Fruit fly (Drosophila melanogaster) ovary, adult (tissue): Measurements from ENCODE around the gene Sarm.

Source experiments
- CG17801 ChIP-seq: fragments of 200-800 bp; optimal IDR thresholded peaks from 2 replicates; lab custom pipeline; 2019; ENCODE audit warnings: missing biosample characterization, mild to moderate bottlenecking, missing genetic modification characterization, moderate library complexity; ENCODE audit not compliant: partially characterized antibody

Sarm gene

dm6 chr3L:8072720-8073119 is 9.0 kb downstream of the Sarm start:
- peak; percentile 62 for TF ChIP-seq CG17801 (GFP tag; lab: Kevin White, UChicago)

DNA sequence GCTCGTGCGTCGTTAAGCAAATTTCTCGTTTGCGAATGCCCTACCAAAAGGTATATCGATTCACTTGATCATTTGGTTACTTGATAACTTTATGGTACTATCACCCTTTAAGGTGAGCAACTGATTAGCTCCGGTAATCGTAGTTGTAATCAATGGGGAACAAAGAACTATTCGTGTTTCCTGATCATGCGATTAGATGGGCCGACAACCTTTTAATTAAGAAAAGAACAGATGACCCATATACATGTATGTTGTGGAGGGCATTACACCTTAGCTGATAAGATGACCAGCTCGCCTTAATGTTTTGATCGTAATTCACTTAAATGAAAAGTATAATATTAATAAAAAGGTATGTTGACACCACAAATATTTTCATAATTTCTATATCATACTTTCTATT is 9.7 kb downstream of the Sarm start:
- no peak for TF ChIP-seq CG17801 (GFP tag; lab: Kevin White, UChicago)

dm6 chr3L:8073872-8074271 is 10.2 kb downstream of the Sarm start:
- no peak for TF ChIP-seq CG17801 (GFP tag; lab: Kevin White, UChicago)

DNA sequence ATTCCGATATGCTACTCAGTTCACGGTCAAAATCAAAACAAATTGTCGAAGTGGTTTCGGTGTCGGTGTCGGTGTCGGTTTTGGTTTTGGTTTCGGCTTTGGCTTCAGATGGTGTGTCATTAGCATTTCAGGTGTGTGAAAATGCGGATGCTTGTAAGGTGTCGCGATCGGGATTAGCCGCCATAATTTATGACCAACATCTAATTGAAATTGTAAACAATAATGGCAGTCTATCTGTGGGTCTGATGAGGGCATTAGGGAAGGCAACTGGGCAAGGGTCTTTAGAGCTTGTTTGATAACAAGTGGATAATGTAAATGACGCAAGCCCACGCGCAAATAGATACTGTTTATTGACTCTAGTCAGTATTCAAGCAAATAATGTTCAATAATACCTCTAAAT is 11.3 kb downstream of the Sarm start:
- TF ChIP-seq CG17801 (GFP tag; lab: Kevin White, UChicago), result no peak

dm6 chr3L:8076160-8076559 is 12.5 kb downstream of the Sarm start:
- TF ChIP-seq CG17801 (GFP tag; lab: Kevin White, UChicago), result peak; percentile 57

- peak; percentile 12 for TF ChIP-seq CG17801 (GFP tag; lab: Kevin White, UChicago)
Measured at dm6 chr3L:8077207-8077606, 13.5 kb downstream of the Sarm start.

- no peak for TF ChIP-seq CG17801 (GFP tag; lab: Kevin White, UChicago)
Measured at dm6 chr3L:8077953-8078352, 14.3 kb downstream of the Sarm start.

DNA sequence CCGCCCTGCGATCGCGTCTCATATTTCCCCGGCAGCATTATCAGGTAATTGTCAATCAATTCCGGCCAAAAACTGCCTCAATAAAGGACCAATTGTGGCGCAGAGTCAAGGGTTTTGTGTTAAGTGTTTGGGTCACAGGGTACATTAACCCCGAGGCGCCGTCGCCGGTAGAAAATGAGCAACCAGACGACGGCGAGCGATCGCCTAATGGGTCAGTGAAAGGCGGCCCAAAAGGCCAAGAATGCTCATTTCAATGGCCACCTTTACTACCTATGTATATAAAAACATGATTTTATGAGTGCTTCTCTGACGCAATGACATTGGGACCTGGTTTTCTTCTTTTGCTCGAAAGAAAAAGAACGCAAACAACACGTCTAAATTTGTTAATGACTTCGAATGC is 15.9 kb downstream of the Sarm start:
- no peak for TF ChIP-seq CG17801 (GFP tag; lab: Kevin White, UChicago)

DNA sequence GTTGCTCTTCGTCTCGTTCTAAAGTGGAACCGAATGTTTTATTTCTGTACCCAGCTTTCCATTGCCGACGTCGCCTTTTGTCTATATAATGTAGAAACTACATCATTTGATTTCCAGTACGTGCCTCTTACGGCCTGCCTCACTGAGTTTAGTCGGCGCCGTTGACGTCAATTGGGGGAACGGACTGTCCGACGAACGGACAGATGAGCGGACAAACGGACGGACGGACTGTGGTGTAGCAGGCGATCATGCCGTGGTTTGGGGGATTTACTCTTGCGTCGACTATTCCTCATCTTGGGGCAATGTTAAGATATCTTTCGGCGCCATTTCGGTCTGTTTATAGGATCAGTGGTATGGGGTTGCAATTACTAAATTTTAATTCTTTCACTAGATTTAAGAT is 17.1 kb downstream of the Sarm start:
- no peak for TF ChIP-seq CG17801 (GFP tag; lab: Kevin White, UChicago)

DNA sequence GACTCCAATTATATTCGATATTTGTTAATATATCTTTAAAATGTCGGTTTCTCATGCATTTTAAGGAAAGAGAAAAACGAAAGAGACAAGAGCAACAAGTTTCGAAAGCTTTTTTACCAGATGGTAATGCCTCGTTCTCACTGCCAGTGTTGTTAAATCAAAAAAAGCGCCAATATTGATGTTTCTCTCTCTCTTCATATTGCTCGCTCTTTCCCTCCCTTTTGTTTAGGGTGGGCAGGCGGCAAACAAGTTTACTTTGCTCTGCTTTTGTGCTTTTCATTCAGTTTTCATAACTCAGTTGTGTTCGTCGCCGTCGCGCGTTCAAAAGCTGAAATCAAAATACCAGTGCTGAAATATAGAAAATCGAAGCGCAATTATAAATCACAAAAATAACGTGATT is 18.1 kb downstream of the Sarm start:
- TF ChIP-seq CG17801 (GFP tag; lab: Kevin White, UChicago), result peak; percentile 26

dm6 chr3L:8086218-8086617 is 22.5 kb downstream of the Sarm start:
- no peak for TF ChIP-seq CG17801 (GFP tag; lab: Kevin White, UChicago)

- peak; percentile 67 for TF ChIP-seq CG17801 (GFP tag; lab: Kevin White, UChicago)
Measured at dm6 chr3L:8091650-8092068, 28.0 kb downstream of the Sarm start, which contains the start of gene CG7565. Gene CG7565, minus strand, starts transcription at chr3L:8091786.

- no peak for TF ChIP-seq CG17801 (GFP tag; lab: Kevin White, UChicago)
Measured at dm6 chr3L:8093553-8093952, 29.9 kb downstream of the Sarm start.

DNA sequence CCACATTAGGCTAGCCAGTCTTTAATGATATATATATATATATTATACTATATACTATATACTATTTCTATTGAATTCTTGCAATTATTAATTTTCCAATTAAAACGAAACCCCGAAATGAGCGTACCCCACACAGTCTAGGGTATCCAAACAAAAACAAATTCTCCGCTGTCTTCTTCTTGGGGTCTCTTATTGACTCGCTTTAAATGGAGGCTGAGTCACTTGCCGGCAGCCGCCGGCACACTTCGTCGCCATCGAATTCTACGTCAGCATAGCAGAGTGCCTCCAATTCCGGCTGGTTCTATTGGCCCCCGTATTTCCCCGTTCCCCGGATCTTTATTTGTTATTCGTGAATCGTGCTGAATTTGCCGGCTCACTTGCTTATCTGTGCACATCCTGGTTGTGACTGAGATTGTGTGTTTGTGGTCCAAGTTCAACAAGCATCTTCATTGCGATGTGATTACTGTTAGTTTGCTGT is 31.0 kb downstream of the Sarm start:
- TF ChIP-seq CG17801 (GFP tag; lab: Kevin White, UChicago), result no peak

- peak; percentile 91 for TF ChIP-seq CG17801 (GFP tag; lab: Kevin White, UChicago)
Measured at dm6 chr3L:8096106-8096558, 32.5 kb downstream of the Sarm start.

dm6 chr3L:8097101-8097500 is 33.4 kb downstream of the Sarm start:
- TF ChIP-seq CG17801 (GFP tag; lab: Kevin White, UChicago), result no peak

DNA sequence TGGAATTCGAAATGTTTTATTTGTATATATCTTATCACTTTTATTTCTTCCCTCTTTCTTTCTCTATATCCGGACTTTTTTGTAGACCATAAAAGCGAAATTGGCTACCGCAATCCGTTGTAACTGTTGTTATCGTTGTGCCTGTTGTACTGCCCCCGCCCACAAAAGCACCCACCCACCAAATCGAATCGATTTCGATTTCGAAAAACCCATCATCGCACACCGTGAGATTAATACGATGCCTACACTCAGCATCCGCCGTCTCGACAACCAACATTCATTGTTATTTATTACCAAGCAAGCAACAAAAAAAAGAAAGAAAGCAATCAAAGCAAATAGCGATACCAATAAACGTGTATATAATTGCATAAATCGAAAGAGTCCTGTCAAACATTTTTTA is 44.5 kb downstream of the Sarm start:
- TF ChIP-seq CG17801 (GFP tag; lab: Kevin White, UChicago), result no peak
